Worm (Caenorhabditis elegans): Measurements from ENCODE around the gene cyp-31A2.

DNA sequence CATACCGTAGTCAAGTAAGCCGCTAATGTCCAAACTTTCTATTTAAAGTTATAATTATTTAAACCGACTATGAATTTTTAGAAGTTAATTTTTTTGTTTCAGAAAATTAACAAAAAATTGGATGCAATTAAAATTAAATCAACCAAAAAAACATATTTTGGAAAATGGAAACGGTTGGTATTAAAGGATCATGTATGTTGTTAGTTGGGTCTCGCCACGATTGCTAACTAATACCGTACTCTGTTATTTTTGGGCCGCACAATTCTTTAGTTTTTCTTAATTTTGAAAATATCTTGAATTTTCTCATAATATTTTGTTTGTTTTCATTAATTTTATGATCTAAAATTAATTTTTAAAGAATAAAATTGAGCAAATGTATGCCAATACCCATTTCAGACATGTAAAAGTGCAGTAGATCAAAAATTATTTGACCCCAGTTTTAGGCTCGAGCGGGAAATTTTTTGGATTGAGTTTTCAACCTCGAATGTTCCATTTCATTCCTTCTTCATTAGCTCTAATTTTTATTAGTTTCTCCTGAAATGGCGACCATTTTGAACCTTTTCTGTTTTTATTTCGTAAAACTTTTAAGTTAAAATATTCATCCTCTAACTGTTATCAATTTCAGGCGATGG lies 31.3 kb upstream of the cyp-31A2 start, which contains the start of gene cbd-1:
- TF ChIP-seq sox-2 (GFP tag; IDR thresholded peaks at IDR 0.05) = no peak
- TF ChIP-seq unc-42 (tag; optimal IDR thresholded peaks at IDR 0.05) = no peak
- no peak for TF ChIP-seq hlh-6 (tag; optimal IDR thresholded peaks at IDR 0.05)
- TF ChIP-seq K09A11.1 (tag; optimal IDR thresholded peaks at IDR 0.05; ENCODE audit: insufficient read depth) = no peak
- no peak for TF ChIP-seq nfya-1 (tag; optimal IDR thresholded peaks at IDR 0.05)
- TF ChIP-seq F13H6.1 (tag; optimal IDR thresholded peaks at IDR 0.05) = no peak
- TF ChIP-seq C38D4.7 (GFP tag; optimal IDR thresholded peaks at IDR 0.05) = no peak
